Fruit fly (Drosophila melanogaster): ENCODE data around the gene CG32277.

Gene CG32277

DNA sequence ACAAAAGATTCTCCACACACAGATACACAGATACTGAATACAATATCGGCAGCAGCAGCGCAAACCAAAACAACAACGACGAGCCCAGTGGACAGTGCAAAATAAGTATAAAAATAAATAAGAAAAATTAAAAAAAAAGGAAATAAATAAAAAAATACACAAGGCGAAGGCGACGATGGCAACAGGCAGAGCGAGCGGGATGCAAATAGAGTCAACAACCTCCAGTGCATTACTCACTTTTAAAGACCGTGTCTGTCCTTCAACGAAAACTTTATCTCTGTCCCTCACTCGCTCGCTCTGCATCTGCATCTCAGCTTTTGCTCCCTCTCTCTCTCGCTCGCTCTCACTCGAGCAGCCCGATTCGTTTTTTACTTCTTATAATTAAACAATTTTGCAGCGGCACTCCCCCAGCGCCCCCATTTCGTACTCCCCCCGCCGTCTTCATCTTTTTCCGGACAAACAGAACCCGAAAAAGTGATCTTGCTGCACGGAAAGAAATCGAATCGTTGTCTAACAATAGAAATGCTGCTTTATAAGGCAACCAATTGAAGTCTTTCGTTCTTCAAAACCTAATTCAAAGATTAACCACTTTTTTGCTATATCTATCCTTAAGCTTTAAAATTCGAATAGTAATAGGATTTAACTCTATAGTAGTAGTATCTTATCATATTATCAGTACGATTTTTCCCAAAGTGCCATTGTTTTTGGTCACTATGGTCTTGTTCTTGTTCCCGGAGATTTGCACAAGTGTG, 41.3 kb upstream of the CG32277 start (continued):
- TF ChIP-seq psq (GFP tag; optimal IDR thresholded peaks at IDR 0.05) = peak; percentile 87
- TF ChIP-seq Mio (GFP tag; optimal IDR thresholded peaks at IDR 0.05) = no peak
- peak; percentile 90 for TF ChIP-seq HLH106 (tag; optimal IDR thresholded peaks at IDR 0.05)
- TF ChIP-seq jim (GFP tag; optimal IDR thresholded peaks at IDR 0.05) = peak; percentile 99
- TF ChIP-seq Vsx2 (GFP tag; optimal IDR thresholded peaks at IDR 0.05; ENCODE audit: partially characterized antibody) = no peak

DNA sequence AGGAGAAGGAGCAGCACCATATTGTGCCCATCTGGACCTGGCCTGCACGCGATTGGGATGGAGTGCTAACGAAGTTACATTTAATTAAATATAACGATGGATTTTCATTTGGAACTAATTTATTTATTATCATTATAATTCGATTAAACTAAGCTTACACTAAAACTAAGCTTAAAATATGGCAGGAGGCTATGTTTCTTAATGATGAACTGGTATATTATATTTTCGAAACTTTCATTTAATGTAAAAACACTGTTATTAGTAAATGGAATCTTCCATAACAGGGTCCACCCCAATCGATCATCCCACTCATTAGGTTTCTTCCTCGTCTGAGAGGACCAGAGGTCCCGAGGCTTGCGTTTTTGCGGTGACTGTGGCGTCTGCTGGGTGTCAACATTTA, 39.9 kb upstream of the CG32277 start:
- TF ChIP-seq N (GFP tag; optimal IDR thresholded peaks at IDR 0.05) (no peak), Jra (GFP tag; optimal IDR thresholded peaks at IDR 0.05) (no peak), fru (GFP tag; optimal IDR thresholded peaks at IDR 0.05) (peak; percentile 88), pan (optimal IDR thresholded peaks at IDR 0.05) (no peak), Hnf4 (GFP tag; optimal IDR thresholded peaks at IDR 0.05) (peak; percentile 61), Sp1 (GFP tag; optimal IDR thresholded peaks at IDR 0.05) (peak; percentile 91), tai (GFP tag; optimal IDR thresholded peaks at IDR 0.05) (peak; percentile 52), jim (GFP tag; optimal IDR thresholded peaks at IDR 0.05) (no peak), rgr (GFP tag; optimal IDR thresholded peaks at IDR 0.05) (peak; percentile 70), woc (GFP tag; optimal IDR thresholded peaks at IDR 0.05) (peak; percentile 38), Dfd (GFP tag; optimal IDR thresholded peaks at IDR 0.05) (no peak), GATAd (GFP tag; optimal IDR thresholded peaks at IDR 0.05) (no peak), ey (GFP tag; optimal IDR thresholded peaks at IDR 0.05) (peak; percentile 73), br (GFP tag; optimal IDR thresholded peaks at IDR 0.05) (peak; percentile 86), OdsH (GFP tag; optimal IDR thresholded peaks at IDR 0.05) (peak; percentile 86), Hr83 (GFP tag; optimal IDR thresholded peaks at IDR 0.05; ENCODE audit: poor library complexity, severe bottlenecking) (no peak), Hr78 (GFP tag; optimal IDR thresholded peaks at IDR 0.05) (no peak), CG32264 (GFP tag; optimal IDR thresholded peaks at IDR 0.05) (peak; percentile 28), Myc (optimal IDR thresholded peaks at IDR 0.05) (no peak), dsf (GFP tag; optimal IDR thresholded peaks at IDR 0.05; ENCODE audit: borderline replicate concordance) (no peak), CG9705 (GFP tag; optimal IDR thresholded peaks at IDR 0.05) (peak; percentile 46), dmrt93B (GFP tag; optimal IDR thresholded peaks at IDR 0.05) (peak; percentile 42), h (GFP tag; optimal IDR thresholded peaks at IDR 0.05) (peak; percentile 71), HLH106 (tag; optimal IDR thresholded peaks at IDR 0.05) (peak; percentile 83), Rel (GFP tag; optimal IDR thresholded peaks at IDR 0.05) (peak; percentile 25), Rel (tag; optimal IDR thresholded peaks at IDR 0.05) (peak; percentile 17), foxo (GFP tag; optimal IDR thresholded peaks at IDR 0.05) (peak in 1 of 2 experiments; percentile 73), sage (GFP tag; optimal IDR thresholded peaks at IDR 0.05) (peak; percentile 43), Mio (GFP tag; optimal IDR thresholded peaks at IDR 0.05) (no peak), Vsx2 (GFP tag; optimal IDR thresholded peaks at IDR 0.05; ENCODE audit: partially characterized antibody) (no peak), Abd-B (GFP tag; optimal IDR thresholded peaks at IDR 0.05) (no peak), psq (GFP tag; optimal IDR thresholded peaks at IDR 0.05) (peak; percentile 67), usp (GFP tag; optimal IDR thresholded peaks at IDR 0.05) (no peak), Dif (GFP tag; optimal IDR thresholded peaks at IDR 0.05; ENCODE audit: partially characterized antibody) (no peak), CrebA (GFP tag; optimal IDR thresholded peaks at IDR 0.05; ENCODE audit: borderline replicate concordance) (peak; percentile 78), sv (GFP tag; optimal IDR thresholded peaks at IDR 0.05) (no peak), dl (GFP tag; optimal IDR thresholded peaks at IDR 0.05; ENCODE audit: insufficient read depth in 1 of 2, partially characterized antibody in 2 of 2) (no peak), lola (GFP tag; optimal IDR thresholded peaks at IDR 0.05) (no peak), brk (GFP tag; optimal IDR thresholded peaks at IDR 0.05) (peak; percentile 72)

Measured in whole organism, wandering third instar larva.